Worm (Caenorhabditis elegans): ENCODE data around the gene F58A3.3.

The F58A3.3 gene

DNA sequence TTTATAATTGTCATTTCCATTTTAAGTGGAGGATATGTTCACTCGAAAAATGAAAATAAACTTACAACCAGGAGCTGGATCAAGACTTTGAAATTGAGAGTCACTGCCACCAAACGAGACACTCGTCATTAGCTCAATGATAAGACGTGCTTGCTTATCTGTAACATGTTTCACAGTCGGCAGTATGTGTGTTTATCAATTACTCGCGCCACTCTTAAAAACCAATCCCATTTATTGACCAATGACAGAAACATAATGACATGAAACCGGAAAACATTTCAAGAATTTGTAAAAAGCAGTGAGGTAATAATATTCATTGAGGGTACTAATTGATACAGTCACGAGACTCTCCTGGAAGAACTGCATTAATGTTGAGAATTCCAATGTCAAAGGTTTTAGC, 4.4 kb upstream of the F58A3.3 start, which contains the start of gene del-5:
Gene del-5 (minus strand): TSS at position 130 of the 400 bp plus-strand sequence.
- TF ChIP-seq daf-16 (GFP tag; optimal IDR thresholded peaks at IDR 0.05) (no peak), daf-16 (tag; optimal IDR thresholded peaks at IDR 0.05) (peak; percentile 95), mxl-3 (GFP tag; optimal IDR thresholded peaks at IDR 0.05) (peak; percentile 13), nhr-28 (tag; optimal IDR thresholded peaks at IDR 0.05) (peak; percentile 41), hlh-30 (tag; optimal IDR thresholded peaks at IDR 0.05; ENCODE audit: insufficient read depth) (peak; percentile 16), dve-1 (tag; optimal IDR thresholded peaks at IDR 0.05; ENCODE audit: insufficient read depth) (peak; percentile 70), aha-1 (tag) (no peak), dmd-6 (GFP tag; IDR thresholded peaks at IDR 0.05) (peak; percentile 78), Y5F2A.4 (GFP tag; optimal IDR thresholded peaks at IDR 0.05) (no peak), php-3 (GFP tag; IDR thresholded peaks at IDR 0.05) (peak; percentile 57; the same call in 1 of the 2 replicates), pha-4 (GFP tag; IDR thresholded peaks at IDR 0.05) (no peak), pha-4 (tag; optimal IDR thresholded peaks at IDR 0.05) (no peak), tra-1 (GFP tag; IDR thresholded peaks at IDR 0.05) (peak; percentile 54; the same call in 1 of the 2 replicates), hlh-11 (tag; optimal IDR thresholded peaks at IDR 0.05) (peak; percentile 73), pqm-1 (tag; optimal IDR thresholded peaks at IDR 0.05) (peak; percentile 89), nhr-77 (tag; optimal IDR thresholded peaks at IDR 0.05) (peak; percentile 58), ztf-7 (tag; optimal IDR thresholded peaks at IDR 0.05) (peak; percentile 24), ceh-62 (tag; optimal IDR thresholded peaks at IDR 0.05) (no peak), lin-1 (GFP tag; IDR thresholded peaks at IDR 0.05) (peak; percentile 67; the same call in 1 of the 2 replicates)

DNA sequence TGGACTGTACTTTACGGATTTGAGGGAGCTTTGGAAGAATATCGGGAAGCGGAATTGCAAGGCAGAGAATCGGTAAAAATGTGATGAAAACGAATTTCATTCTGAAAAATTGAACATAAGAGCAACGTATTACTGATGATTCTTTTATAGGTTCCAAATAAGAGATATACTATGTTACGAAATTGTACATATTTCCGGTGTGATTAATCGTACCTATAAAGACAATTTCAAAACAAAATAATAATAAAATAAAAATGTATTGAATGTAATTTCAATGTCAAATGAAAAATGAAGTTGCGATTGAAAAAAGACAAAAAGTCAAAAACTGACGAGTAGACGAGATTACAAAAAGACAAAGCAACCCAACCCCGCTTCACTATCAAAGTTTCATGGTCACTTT, 3.5 kb upstream of the F58A3.3 start, which contains the start of gene ttr-31:
Gene ttr-31 (minus strand): TSS at position 101 of the 400 bp plus-strand sequence.
- TF ChIP-seq mxl-3 (GFP tag; optimal IDR thresholded peaks at IDR 0.05) (no peak), saeg-2 (GFP tag; IDR thresholded peaks at IDR 0.05) (no peak), dve-1 (tag; optimal IDR thresholded peaks at IDR 0.05; ENCODE audit: insufficient read depth) (no peak), ceh-82 (tag; optimal IDR thresholded peaks at IDR 0.05) (no peak), lsy-2 (tag; optimal IDR thresholded peaks at IDR 0.05) (no peak), nhr-41 (GFP tag; IDR thresholded peaks at IDR 0.05) (no peak), T20F7.1 (GFP tag; optimal IDR thresholded peaks at IDR 0.05) (no peak), pqm-1 (tag; optimal IDR thresholded peaks at IDR 0.05) (no peak), cey-2 (tag; optimal IDR thresholded peaks at IDR 0.05; ENCODE audit: borderline replicate concordance, insufficient read depth) (no peak), rbr-2 (tag; optimal IDR thresholded peaks at IDR 0.05) (no peak), hmg-1.1 (GFP tag; IDR thresholded peaks at IDR 0.05) (no peak), ztf-11 (tag; optimal IDR thresholded peaks at IDR 0.05) (no peak)

DNA sequence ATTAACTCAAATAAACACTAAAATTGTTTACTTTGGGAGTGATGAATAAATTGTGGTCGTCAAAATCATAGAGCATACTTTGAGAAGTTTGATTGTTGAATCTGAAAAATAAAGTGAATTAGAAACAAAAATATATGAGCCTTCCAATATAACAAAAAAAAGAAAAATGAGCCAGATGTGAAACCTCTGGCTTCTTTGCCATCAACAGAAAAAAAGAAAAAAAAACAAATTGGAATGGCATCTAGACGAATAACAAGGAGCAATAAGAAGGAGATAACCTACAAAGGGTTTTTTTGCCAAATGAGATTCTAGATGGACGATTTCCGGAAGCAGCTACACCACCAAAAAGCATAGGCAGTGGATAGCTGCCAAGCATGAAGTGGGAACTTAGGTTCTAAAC, 1.9 kb upstream of the F58A3.3 start, which contains the start of gene F58A3.4:
Gene F58A3.4 (minus strand): TSS at position 101 of the 400 bp plus-strand sequence.
- TF ChIP-seq lsy-2 (tag; optimal IDR thresholded peaks at IDR 0.05) (no peak), aha-1 (tag) (peak; percentile 45)

DNA sequence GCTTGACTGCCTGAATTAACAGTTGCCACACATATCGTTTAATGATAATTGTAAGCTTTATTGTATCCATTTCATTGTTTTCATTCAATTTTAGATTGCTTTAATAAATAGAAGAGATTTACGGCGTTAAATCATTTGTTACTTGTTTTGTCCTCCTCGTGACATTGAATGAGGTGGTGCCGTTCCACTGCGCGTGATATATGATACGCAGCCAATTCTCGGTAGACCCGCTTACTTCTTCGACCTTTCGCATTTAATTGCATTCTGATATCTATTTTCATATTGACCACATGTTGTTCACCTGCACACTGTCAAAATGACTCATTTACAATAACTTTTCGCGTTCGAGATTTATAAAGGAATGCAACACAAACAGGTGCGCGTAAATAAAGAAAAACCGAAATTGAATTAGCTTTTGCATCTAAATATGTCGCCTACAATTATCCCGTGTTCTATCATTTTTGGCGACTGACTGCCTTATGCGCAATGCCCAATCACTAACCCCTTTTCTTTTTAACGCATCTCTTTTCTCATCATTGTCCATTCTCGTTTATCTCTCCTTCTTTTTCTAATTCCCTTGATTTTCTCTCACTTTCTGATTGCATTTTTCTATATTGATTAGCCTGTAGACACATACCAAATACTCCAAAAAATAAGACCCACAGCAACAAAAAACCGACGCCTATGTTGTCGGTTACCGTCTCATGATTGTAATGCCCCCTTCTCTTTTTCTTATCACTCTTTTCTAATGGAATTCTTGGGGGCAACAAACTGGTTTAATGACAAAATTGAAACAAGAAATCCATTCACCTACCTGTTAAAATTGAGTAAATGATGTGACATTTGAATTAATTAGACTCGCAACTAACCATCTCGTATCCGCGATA, 2.2 kb downstream of the F58A3.3 start:
- TF ChIP-seq snpc-1.2 (GFP tag; IDR thresholded peaks at IDR 0.05) (no peak), spr-3 (GFP tag; optimal IDR thresholded peaks at IDR 0.05) (no peak), mxl-2 (GFP tag; conservative IDR thresholded peaks at IDR 0.05) (no peak), nhr-28 (tag; optimal IDR thresholded peaks at IDR 0.05) (peak; percentile 49), jun-1 (tag; optimal IDR thresholded peaks at IDR 0.05) (no peak), daf-19 (GFP tag; conservative IDR thresholded peaks at IDR 0.05) (no peak), hlh-30 (tag; optimal IDR thresholded peaks at IDR 0.05; ENCODE audit: insufficient read depth) (peak; percentile 47), ces-1 (GFP tag; optimal IDR thresholded peaks at IDR 0.05) (no peak), lin-15B (tag; optimal IDR thresholded peaks at IDR 0.05) (no peak), pha-4 (GFP tag; IDR thresholded peaks at IDR 0.05) (no peak), pha-4 (tag; optimal IDR thresholded peaks at IDR 0.05) (no peak), unc-39 (tag; optimal IDR thresholded peaks at IDR 0.05) (no peak), saeg-2 (GFP tag; IDR thresholded peaks at IDR 0.05) (no peak), mes-2 (tag; optimal IDR thresholded peaks at IDR 0.05; ENCODE audit: poor library complexity, severe bottlenecking) (no peak), pqm-1 (tag; optimal IDR thresholded peaks at IDR 0.05) (no peak), ztf-11 (tag; optimal IDR thresholded peaks at IDR 0.05) (no peak), unc-62 (GFP tag; optimal IDR thresholded peaks at IDR 0.05 in 1 of 2) (peak in 1 of 2 experiments; percentile 91), unc-62 (tag; optimal IDR thresholded peaks at IDR 0.05) (no peak), lsy-2 (tag; optimal IDR thresholded peaks at IDR 0.05) (no peak), ceh-28 (tag; optimal IDR thresholded peaks at IDR 0.05) (no peak), unc-130 (GFP tag; optimal IDR thresholded peaks at IDR 0.05) (no peak), madf-5 (GFP tag; IDR thresholded peaks at IDR 0.05) (no peak), hlh-11 (tag; optimal IDR thresholded peaks at IDR 0.05) (peak; percentile 42), lin-29 (GFP tag; IDR thresholded peaks at IDR 0.05) (no peak)
